Fruit fly (Drosophila melanogaster) whole organism, pupa: ENCODE measurements around the gene CG13627.

Experiments used
- CG10348 ChIP-seq: fragments of 200-800 bp; sonication (Bioruptor generic); IDR thresholded peaks from 2 replicates; pipeline ENCODE4 v1.3.6; 2022; ENCODE audit warnings: missing biosample characterization, missing genetic modification characterization
- CG12605 ChIP-seq: fragments of 200-800 bp; sonication (Bioruptor generic); IDR thresholded peaks from 2 replicates; pipeline ENCODE4 v1.3.6; 2022; ENCODE audit warnings: missing biosample characterization, missing genetic modification characterization
- CG13204 ChIP-seq: fragments of 200-800 bp; sonication (Bioruptor generic); optimal IDR thresholded peaks from 2 replicates; lab custom pipeline; 2018; ENCODE audit warnings: missing biosample characterization, mild to moderate bottlenecking, missing genetic modification characterization, moderate library complexity
- CG14655 ChIP-seq: fragments of 200-800 bp; sonication (Bioruptor generic); optimal IDR thresholded peaks from 3 replicates; lab custom pipeline; 2017; ENCODE audit warnings: mild to moderate bottlenecking, missing biosample characterization, missing genetic modification reagents, missing genetic modification characterization
- CG15710 ChIP-seq: fragments of 200-800 bp; sonication (Bioruptor generic); optimal IDR thresholded peaks from 2 replicates; lab custom pipeline; 2018; ENCODE audit warnings: missing biosample characterization, mild to moderate bottlenecking, missing genetic modification characterization, moderate library complexity
- CG17806 ChIP-seq: fragments of 200-800 bp; sonication (Bioruptor generic); optimal IDR thresholded peaks from 2 replicates; lab custom pipeline; 2018; ENCODE audit warnings: missing biosample characterization, mild to moderate bottlenecking, missing genetic modification characterization, moderate library complexity
- CG32121 ChIP-seq: fragments of 200-800 bp; sonication (Bioruptor generic); IDR thresholded peaks from 2 replicates; pipeline ENCODE4 v1.3.6; 2022; ENCODE audit warnings: missing biosample characterization, missing genetic modification characterization
- CG34367 ChIP-seq: fragments of 200-800 bp; sonication (Bioruptor generic); optimal IDR thresholded peaks from 2 replicates; lab custom pipeline; 2018; ENCODE audit warnings: missing biosample characterization, mild to moderate bottlenecking, missing genetic modification characterization
- CG4496 ChIP-seq: fragments of 200-800 bp; sonication (Bioruptor generic); IDR thresholded peaks from 3 replicates; pipeline ENCODE4 v1.3.6; 2022; ENCODE audit warnings: missing biosample characterization, missing genetic modification characterization
- CG8159 ChIP-seq: fragments of 200-800 bp; sonication (Bioruptor generic); optimal IDR thresholded peaks from 3 replicates; lab custom pipeline; 2018; ENCODE audit warnings: missing biosample characterization, mild to moderate bottlenecking, missing genetic modification characterization, moderate library complexity
- CG8301 ChIP-seq: fragments of 200-800 bp; sonication (Bioruptor generic); optimal IDR thresholded peaks from 2 replicates; lab custom pipeline; 2018; ENCODE audit warnings: missing biosample characterization, mild to moderate bottlenecking, missing genetic modification characterization
- CG9948 ChIP-seq: fragments of 200-800 bp; sonication (Bioruptor generic); optimal IDR thresholded peaks from 2 replicates; lab custom pipeline; 2018; ENCODE audit warnings: missing biosample characterization, mild to moderate bottlenecking, missing genetic modification characterization, moderate library complexity
- D1 ChIP-seq: fragments of 200-800 bp; sonication (Bioruptor generic); optimal IDR thresholded peaks from 2 replicates; lab custom pipeline; 2018; ENCODE audit warnings: missing biosample characterization, mild to moderate bottlenecking, missing genetic modification characterization, moderate library complexity
- EcR ChIP-seq: fragments of 200-800 bp; sonication (Bioruptor generic); optimal IDR thresholded peaks from 3 replicates; lab custom pipeline; 2019; ENCODE audit warnings: missing biosample characterization, missing genetic modification characterization, mild to moderate bottlenecking, moderate library complexity, missing genetic modification reagents
- Ets98B ChIP-seq: fragments of 200-800 bp; sonication (Bioruptor generic); IDR thresholded peaks from 2 replicates; pipeline ENCODE4 v1.3.6; 2022; ENCODE audit warnings: missing biosample characterization, missing genetic modification characterization
- Pif1A ChIP-seq: fragments of 200-800 bp; sonication (Bioruptor generic); optimal IDR thresholded peaks from 3 replicates; lab custom pipeline; 2016; ENCODE audit warnings: missing biosample characterization, missing genetic modification characterization
- Pif1B ChIP-seq: fragments of 200-800 bp; sonication (Bioruptor generic); optimal IDR thresholded peaks from 3 replicates; lab custom pipeline; 2016; ENCODE audit warnings: missing biosample characterization, missing genetic modification characterization
- Snoo ChIP-seq: fragments of 200-800 bp; sonication (Bioruptor generic); optimal IDR thresholded peaks from 3 replicates; lab custom pipeline; 2017; ENCODE audit warnings: missing biosample characterization, mild to moderate bottlenecking, missing genetic modification characterization, inconsistent platforms
- fd96Ca ChIP-seq: fragments of 200-800 bp; sonication (Bioruptor generic); IDR thresholded peaks from 3 replicates; pipeline ENCODE4 v1.3.6; 2022; ENCODE audit warnings: missing biosample characterization, missing genetic modification characterization
- gl ChIP-seq: fragments of 200-800 bp; sonication (Bioruptor generic); optimal IDR thresholded peaks from 2 replicates; lab custom pipeline; 2018; ENCODE audit warnings: missing biosample characterization, mild to moderate bottlenecking, missing genetic modification characterization
- rn ChIP-seq: fragments of 200-800 bp; sonication (Bioruptor generic); IDR thresholded peaks from 2 replicates; pipeline ENCODE4 v1.3.6; 2022; ENCODE audit warnings: missing biosample characterization, missing genetic modification characterization

CG13627 gene

dm6 chr3R:24717289-24717688 lies 4.7 kb downstream of the CG13627 start, which contains the start of gene Polr2L:
Polr2L (plus strand) TSS chr3R:24717511.
- no peak for TF ChIP-seq gl
- TF ChIP-seq, all 21 proteins: peak for 0

- no peak for TF ChIP-seq CG32121
- peak; percentile 86 for TF ChIP-seq EcR (GFP tag; lab: Kevin White, UChicago)
- peak; percentile 57; the same call in 1 of the 3 replicates for TF ChIP-seq CG4496 (GFP tag; lab: Robert Waterston, UW)
- TF ChIP-seq CG12605 = peak; percentile 38
- TF ChIP-seq rn (GFP tag; lab: Robert Waterston, UW) = no peak
- no peak for TF ChIP-seq CG9948 (tag; lab: Kevin White, UChicago)
- TF ChIP-seq CG15710 (tag; lab: Kevin White, UChicago) = no peak
Measured at dm6 chr3R:24719314-24720290, 7.0 kb downstream of the CG13627 start, which contains the start of the genes CG13630 and tok. CG13630 (minus strand) TSS chr3R:24719364. tok (plus strand) TSS chr3R:24719697.

dm6 chr3R:24720459-24721370 lies 8.1 kb downstream of the CG13627 start:
- TF ChIP-seq CG10348 (GFP tag; lab: Robert Waterston, UW) (no peak), EcR (GFP tag; lab: Kevin White, UChicago) (peak; percentile 47), CG8301 (tag; lab: Kevin White, UChicago) (peak; percentile 16), Pif1A (GFP tag; lab: Kevin White, UChicago) (no peak), CG4496 (GFP tag; lab: Robert Waterston, UW) (peak; percentile 45; the same call in 2 of the 3 replicates), CG14655 (peak; percentile 48), fd96Ca (GFP tag; lab: Robert Waterston, UW) (peak; percentile 69; the same call in 2 of the 3 replicates), Ets98B (GFP tag; lab: Robert Waterston, UW) (no peak), Pif1B (GFP tag; lab: Kevin White, UChicago) (no peak), gl (no peak), CG32121 (peak; percentile 71)

- TF ChIP-seq Pif1A (GFP tag; lab: Kevin White, UChicago) (no peak), rn (GFP tag; lab: Robert Waterston, UW) (no peak), Ets98B (GFP tag; lab: Robert Waterston, UW) (no peak), CG13204 (no peak), CG32121 (no peak), Pif1B (GFP tag; lab: Kevin White, UChicago) (no peak), CG15710 (tag; lab: Kevin White, UChicago) (no peak), fd96Ca (GFP tag; lab: Robert Waterston, UW) (no peak), Snoo (no peak), CG9948 (tag; lab: Kevin White, UChicago) (no peak), CG8301 (tag; lab: Kevin White, UChicago) (no peak), CG4496 (GFP tag; lab: Robert Waterston, UW) (no peak), D1 (no peak), CG34367 (no peak), CG8159 (tag; lab: Kevin White, UChicago) (no peak), EcR (GFP tag; lab: Kevin White, UChicago) (no peak), CG12605 (no peak)
Measured at dm6 chr3R:24726347-24726891, 13.8 kb downstream of the CG13627 start.

DNA sequence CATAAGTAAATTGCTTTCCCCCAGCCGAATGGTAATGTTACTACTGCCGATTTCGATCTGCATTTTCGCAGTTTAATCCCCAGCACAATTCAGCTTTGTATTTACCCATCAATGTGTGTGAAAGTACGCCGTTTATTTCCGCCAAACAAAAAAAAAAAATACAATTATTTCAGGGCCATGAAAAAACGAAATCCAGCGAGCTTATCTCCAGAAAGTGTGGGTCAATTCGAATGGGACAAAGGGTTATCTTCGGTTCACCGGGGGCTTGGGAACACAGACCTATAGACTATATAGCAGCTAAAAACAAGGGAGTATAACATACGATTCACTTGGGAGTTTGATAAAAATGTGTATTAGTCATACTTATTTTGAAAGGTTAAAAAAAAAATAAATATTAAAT lies 14.5 kb downstream of the CG13627 start:
- TF ChIP-seq D1 (no peak), fd96Ca (GFP tag; lab: Robert Waterston, UW) (no peak), Snoo (no peak), CG17806 (tag; lab: Kevin White, UChicago) (no peak), Pif1A (GFP tag; lab: Kevin White, UChicago) (no peak), Ets98B (GFP tag; lab: Robert Waterston, UW) (no peak), CG8159 (tag; lab: Kevin White, UChicago) (no peak), CG15710 (tag; lab: Kevin White, UChicago) (no peak), CG12605 (no peak)
